Fruit fly (Drosophila melanogaster) whole organism, embryonic: ENCODE measurements around the gene gammaCOP.

Experiments used
- Adf1 ChIP-seq: fragments of 200-800 bp; sonication (Bioruptor generic); IDR thresholded peaks from 2 replicates; pipeline ENCODE4 v1.3.6; 2022; ENCODE audit warnings: missing biosample characterization, missing genetic modification characterization
- Bdp1 ChIP-seq: fragments of 200-800 bp; sonication (Bioruptor generic); optimal IDR thresholded peaks from 3 replicates; lab custom pipeline; 2016; ENCODE audit warnings: missing biosample characterization, missing genetic modification characterization
- CG10431 ChIP-seq: fragments of 200-800 bp; sonication (Bioruptor generic); optimal IDR thresholded peaks from 3 replicates; lab custom pipeline; 2018; ENCODE audit warnings: missing biosample characterization, mild to moderate bottlenecking, missing genetic modification characterization
- CG10462 ChIP-seq: fragments of 200-800 bp; sonication (Bioruptor generic); optimal IDR thresholded peaks from 2 replicates; lab custom pipeline; 2016; ENCODE audit warnings: missing biosample characterization, missing genetic modification characterization
- CG11504 ChIP-seq: fragments of 200-800 bp; sonication (Bioruptor generic); optimal IDR thresholded peaks from 3 replicates; lab custom pipeline; 2019; ENCODE audit warnings: missing biosample characterization, mild to moderate bottlenecking, missing genetic modification characterization, moderate library complexity
- CG12236 ChIP-seq: fragments of 200-800 bp; sonication (Bioruptor generic); optimal IDR thresholded peaks from 2 replicates; lab custom pipeline; 2016; ENCODE audit warnings: missing biosample characterization, missing genetic modification characterization
- CG13775 ChIP-seq: fragments of 200-800 bp; sonication (Bioruptor generic); optimal IDR thresholded peaks from 3 replicates; lab custom pipeline; 2017; ENCODE audit warnings: missing biosample characterization, mild to moderate bottlenecking, missing genetic modification characterization
- CG14667 ChIP-seq: fragments of 200-800 bp; sonication (Bioruptor generic); IDR thresholded peaks from 2 replicates; pipeline ENCODE4 v1.3.6; 2022; ENCODE audit warnings: missing biosample characterization, missing genetic modification characterization
- CG17328 ChIP-seq: fragments of 200-800 bp; sonication (Bioruptor generic); IDR thresholded peaks from 2 replicates; pipeline ENCODE4 v1.3.6; 2022; ENCODE audit warnings: missing biosample characterization, missing genetic modification characterization
- CG17385 ChIP-seq: fragments of 200-800 bp; sonication (Bioruptor generic); optimal IDR thresholded peaks from 3 replicates; lab custom pipeline; 2018; ENCODE audit warnings: missing biosample characterization, mild to moderate bottlenecking, missing genetic modification characterization
- CG17829 ChIP-seq: fragments of 200-800 bp; optimal IDR thresholded peaks from 2 replicates; lab custom pipeline; 2019; ENCODE audit warnings: missing biosample characterization, mild to moderate bottlenecking, missing genetic modification characterization, moderate library complexity
- CG18262 ChIP-seq: fragments of 200-800 bp; optimal IDR thresholded peaks from 3 replicates; lab custom pipeline; 2019; ENCODE audit warnings: missing biosample characterization, mild to moderate bottlenecking, missing genetic modification characterization, moderate library complexity
- CG18476 ChIP-seq: fragments of 200-800 bp; sonication (Bioruptor generic); optimal IDR thresholded peaks from 2 replicates; lab custom pipeline; 2016; ENCODE audit warnings: missing biosample characterization, mild to moderate bottlenecking, missing genetic modification characterization
- CG2678 ChIP-seq: fragments of 200-800 bp; sonication (Bioruptor generic); optimal IDR thresholded peaks from 3 replicates; lab custom pipeline; 2019; ENCODE audit warnings: missing biosample characterization, mild to moderate bottlenecking, missing genetic modification characterization, moderate library complexity
- CG2889 ChIP-seq: fragments of 200-800 bp; sonication (Bioruptor generic); IDR thresholded peaks from 3 replicates; pipeline ENCODE4 v1.3.6; 2022; ENCODE audit warnings: missing biosample characterization, missing genetic modification characterization
- CG33213 ChIP-seq: fragments of 200-800 bp; sonication (Bioruptor generic); optimal IDR thresholded peaks from 3 replicates; lab custom pipeline; 2016; ENCODE audit warnings: missing biosample characterization, missing genetic modification characterization
- CG34376 ChIP-seq: fragments of 200-800 bp; sonication (Bioruptor generic); optimal IDR thresholded peaks from 2 replicates; lab custom pipeline; 2018; ENCODE audit warnings: missing biosample characterization, mild to moderate bottlenecking, missing genetic modification characterization
- CG4707 ChIP-seq: fragments of 200-800 bp; sonication (Bioruptor generic); optimal IDR thresholded peaks from 2 replicates; lab custom pipeline; 2018; ENCODE audit warnings: missing biosample characterization, mild to moderate bottlenecking, missing genetic modification characterization, moderate library complexity
- CG4854 ChIP-seq: fragments of 200-800 bp; sonication (Bioruptor generic); optimal IDR thresholded peaks from 2 replicates; lab custom pipeline; 2016; ENCODE audit warnings: missing biosample characterization, missing genetic modification characterization, inconsistent platforms
- CG5953 ChIP-seq: fragments of 200-800 bp; sonication (Bioruptor generic); IDR thresholded peaks from 2 replicates; pipeline ENCODE4 v1.3.6; 2022; ENCODE audit warnings: missing biosample characterization, missing genetic modification characterization
- CG6254 ChIP-seq: fragments of 200-800 bp; sonication (Bioruptor generic); optimal IDR thresholded peaks from 3 replicates; lab custom pipeline; 2017; ENCODE audit warnings: mild to moderate bottlenecking, missing biosample characterization, missing genetic modification reagents, missing genetic modification characterization
- CG6272 ChIP-seq: fragments of 200-800 bp; sonication (Bioruptor generic); IDR thresholded peaks from 2 replicates; pipeline ENCODE4 v1.3.6; 2022; ENCODE audit warnings: missing biosample characterization, missing genetic modification characterization
- CG9215 ChIP-seq: fragments of 200-800 bp; sonication (Bioruptor generic); IDR thresholded peaks from 2 replicates; pipeline ENCODE4 v1.3.6; 2022; ENCODE audit warnings: missing biosample characterization, missing genetic modification characterization
- Mrtf ChIP-seq: fragments of 200-800 bp; sonication (Bioruptor generic); IDR thresholded peaks from 3 replicates; pipeline ENCODE4 v1.3.6; 2022; ENCODE audit warnings: missing biosample characterization, missing genetic modification characterization
- Side ChIP-seq: fragments of 200-800 bp; sonication (Bioruptor generic); optimal IDR thresholded peaks from 2 replicates; lab custom pipeline; 2016; ENCODE audit warnings: missing biosample characterization, missing genetic modification characterization
- Sox100B ChIP-seq: fragments of 200-800 bp; sonication (Bioruptor generic); optimal IDR thresholded peaks from 3 replicates; lab custom pipeline; 2018; ENCODE audit warnings: missing biosample characterization, mild to moderate bottlenecking, missing genetic modification characterization
- Sry-β ChIP-seq: fragments of 200-800 bp; sonication (Bioruptor generic); optimal IDR thresholded peaks from 2 replicates; lab custom pipeline; 2018; ENCODE audit warnings: missing biosample characterization, mild to moderate bottlenecking, missing genetic modification characterization, moderate library complexity
- Vsx1 ChIP-seq: fragments of 200-800 bp; sonication (Bioruptor generic); optimal IDR thresholded peaks from 2 replicates; lab custom pipeline; 2017; ENCODE audit warnings: missing biosample characterization, mild to moderate bottlenecking, missing genetic modification characterization, missing genetic modification reagents
- YL-1 ChIP-seq: fragments of 200-800 bp; sonication (Bioruptor generic); optimal IDR thresholded peaks from 3 replicates; lab custom pipeline; 2017; ENCODE audit warnings: missing biosample characterization, mild to moderate bottlenecking, missing genetic modification characterization
- az2 ChIP-seq: fragments of 200-800 bp; sonication (Bioruptor generic); optimal IDR thresholded peaks from 3 replicates; lab custom pipeline; 2016; ENCODE audit warnings: missing biosample characterization, missing genetic modification characterization
- bab2 ChIP-seq: fragments of 200-800 bp; sonication (Bioruptor generic); optimal IDR thresholded peaks from 2 replicates; lab custom pipeline; 2016; ENCODE audit warnings: missing biosample characterization, missing genetic modification characterization
- cato ChIP-seq: fragments of 200-800 bp; sonication (Bioruptor generic); optimal IDR thresholded peaks from 2 replicates; lab custom pipeline; 2016; ENCODE audit warnings: missing biosample characterization, missing genetic modification characterization, borderline replicate concordance
- caup ChIP-seq: fragments of 200-800 bp; sonication (Bioruptor generic); optimal IDR thresholded peaks from 3 replicates; lab custom pipeline; 2017; ENCODE audit warnings: missing biosample characterization, mild to moderate bottlenecking, missing genetic modification characterization, moderate library complexity; ENCODE audit not compliant: severe bottlenecking
- chinmo ChIP-seq: fragments of 200-800 bp; sonication (Bioruptor generic); IDR thresholded peaks from 4 replicates; pipeline ENCODE4 v1.3.6; 2022; ENCODE audit warnings: missing biosample characterization, missing genetic modification characterization; ENCODE audit not compliant: partially characterized antibody
- crp ChIP-seq, 2 experiments: fragments of 200-800 bp; sonication (Bioruptor generic); optimal IDR thresholded peaks; 2 replicates in 1 of 2; 3 replicates in 1 of 2; lab custom pipeline; 2017; ENCODE audit warnings: missing biosample characterization in 2 of 2, missing genetic modification characterization in 2 of 2, mild to moderate bottlenecking in 1 of 2, moderate library complexity in 1 of 2
- dysf ChIP-seq: fragments of 200-800 bp; sonication (Bioruptor generic); IDR thresholded peaks from 3 replicates; pipeline ENCODE4 v1.3.6; 2022; ENCODE audit warnings: missing biosample characterization, missing genetic modification characterization
- gcm ChIP-seq: fragments of 200-800 bp; sonication (Bioruptor generic); optimal IDR thresholded peaks from 2 replicates; lab custom pipeline; 2019; ENCODE audit warnings: missing biosample characterization, mild to moderate bottlenecking, missing genetic modification characterization, moderate library complexity
- hkb ChIP-seq, 2 experiments: fragments of 200-800 bp in 1 of 2; fragments of >200 bp in 1 of 2; sonication (Bioruptor generic) in 1 of 2; IDR thresholded peaks in 1 of 2; optimal IDR thresholded peaks in 1 of 2; 2 replicates each; pipeline versions ENCODE4 v1.3.6 to Lab custom; 2017 to 2022; ENCODE audit warnings: missing biosample characterization in 1 of 2, missing genetic modification characterization in 1 of 2
- jing ChIP-seq: fragments of 200-800 bp; sonication (Bioruptor generic); optimal IDR thresholded peaks from 2 replicates; lab custom pipeline; 2018; ENCODE audit warnings: missing biosample characterization, mild to moderate bottlenecking, missing genetic modification characterization
- kni ChIP-seq: fragments of 200-800 bp; sonication (Bioruptor generic); optimal IDR thresholded peaks from 3 replicates; lab custom pipeline; 2017; ENCODE audit warnings: mild to moderate bottlenecking, missing biosample characterization, missing genetic modification reagents, missing genetic modification characterization
- lola ChIP-seq, 3 experiments: fragments of >200 bp in 2 of 3; fragments of 200-800 bp in 1 of 3; sonication (Bioruptor generic) in 1 of 3; optimal IDR thresholded peaks; 2 replicates each; lab custom pipeline; 2017 to 2019; ENCODE audit warnings: missing biosample characterization in 3 of 3, missing genetic modification characterization in 3 of 3, mild to moderate bottlenecking in 1 of 3, moderate library complexity in 1 of 3
- maf-S ChIP-seq: fragments of 200-800 bp; sonication (Bioruptor generic); optimal IDR thresholded peaks from 2 replicates; lab custom pipeline; 2016; ENCODE audit warnings: missing biosample characterization, missing genetic modification characterization
- nerfin-1 ChIP-seq: fragments of 200-800 bp; sonication (Bioruptor generic); optimal IDR thresholded peaks from 3 replicates; lab custom pipeline; 2019; ENCODE audit warnings: missing biosample characterization, mild to moderate bottlenecking, missing genetic modification characterization, moderate library complexity
- pum ChIP-seq: fragments of 200-800 bp; sonication (Bioruptor generic); optimal IDR thresholded peaks from 2 replicates; lab custom pipeline; 2016; ENCODE audit warnings: missing biosample characterization, missing genetic modification characterization
- sna ChIP-seq: fragments of 200-800 bp; sonication (Bioruptor generic); IDR thresholded peaks from 2 replicates; pipeline ENCODE4 v1.3.6; 2022; ENCODE audit warnings: missing biosample characterization, missing genetic modification characterization; ENCODE audit not compliant: partially characterized antibody
- so ChIP-seq: fragments of 200-800 bp; sonication (Bioruptor generic); IDR thresholded peaks from 3 replicates; pipeline ENCODE4 v1.3.6; 2022; ENCODE audit warnings: missing biosample characterization, missing genetic modification characterization
- tio ChIP-seq: fragments of 200-800 bp; sonication (Bioruptor generic); optimal IDR thresholded peaks from 2 replicates; lab custom pipeline; 2017; ENCODE audit warnings: missing biosample characterization, missing genetic modification characterization, inconsistent platforms
- z ChIP-seq: fragments of 200-800 bp; sonication (Bioruptor generic); IDR thresholded peaks from 3 replicates; pipeline ENCODE4 v1.3.6; 2022; ENCODE audit warnings: missing biosample characterization, missing genetic modification characterization
- zfh1 ChIP-seq: fragments of 200-800 bp; sonication (Bioruptor generic); IDR thresholded peaks from 3 replicates; pipeline ENCODE4 v1.3.6; 2022; ENCODE audit warnings: missing biosample characterization, missing genetic modification characterization

The gammaCOP gene

DNA sequence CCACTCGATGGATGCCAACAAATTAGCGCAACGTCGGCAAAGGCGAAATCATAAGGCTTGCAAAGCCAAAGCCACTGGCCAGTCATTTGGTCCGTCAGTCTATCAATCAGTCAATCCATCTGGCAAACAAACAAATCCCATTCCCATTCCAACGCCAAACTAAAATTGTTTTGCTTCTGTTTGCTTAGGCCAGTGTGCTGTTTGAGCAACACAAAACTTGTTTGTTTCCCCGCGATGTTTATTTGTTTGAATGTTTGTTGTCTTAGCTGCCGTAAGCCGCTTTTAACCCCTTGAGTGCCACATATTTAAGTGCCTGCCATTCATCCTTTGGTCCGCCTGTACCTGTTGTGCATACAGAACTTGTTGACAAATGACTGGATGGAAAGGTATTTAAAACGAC is 21.0 kb upstream of the gammaCOP start (continued):
- TF ChIP-seq Vsx1 (peak; percentile 74), crp (GFP tag; optimal IDR thresholded peaks at IDR 0.05; lab: Kevin White, UChicago) (no peak), Side (GFP tag; lab: Kevin White, UChicago) (peak; percentile 69), caup (GFP tag; lab: Kevin White, UChicago) (peak; percentile 32), nerfin-1 (tag; lab: Kevin White, UChicago) (peak; percentile 58), sna (GFP tag; lab: Robert Waterston, UW) (no peak), CG17385 (GFP tag; lab: Kevin White, UChicago) (peak; percentile 21), CG10431 (GFP tag; lab: Kevin White, UChicago) (peak; percentile 2), Bdp1 (GFP tag; lab: Kevin White, UChicago) (peak; percentile 55), z (GFP tag; lab: Robert Waterston, UW) (peak; percentile 68; the same call in 2 of the 3 replicates), tio (peak; percentile 5), CG33213 (GFP tag; lab: Kevin White, UChicago) (peak; percentile 63), Sry-β (peak; percentile 48), CG6254 (GFP tag; lab: Kevin White, UChicago) (peak; percentile 62), CG4707 (GFP tag; lab: Kevin White, UChicago) (peak; percentile 76), CG13775 (GFP tag; lab: Kevin White, UChicago) (peak; percentile 45), dysf (no peak), kni (GFP tag; lab: Kevin White, UChicago) (peak; percentile 94), CG17328 (GFP tag; lab: Robert Waterston, UW) (peak; percentile 41; the same call in 1 of the 2 replicates), Mrtf (GFP tag; lab: Robert Waterston, UW) (no peak), hkb (optimal IDR thresholded peaks at IDR 0.05; lab: Kevin White, UChicago) (no peak), hkb (GFP tag; IDR thresholded peaks at IDR 0.05; lab: Robert Waterston, UW) (peak; percentile 32; the same call in 1 of the 2 replicates), Adf1 (no peak), CG2678 (peak; percentile 57), lola (GFP tag; optimal IDR thresholded peaks at IDR 0.05; lab: Kevin White, UChicago) (peak in 1 of 3 experiments; percentile 83), jing (no peak), az2 (GFP tag; lab: Kevin White, UChicago) (peak; percentile 18), CG6272 (GFP tag; lab: Robert Waterston, UW) (no peak), pum (GFP tag; lab: Kevin White, UChicago) (no peak), CG10462 (GFP tag; lab: Kevin White, UChicago) (peak; percentile 53), CG2889 (GFP tag; lab: Robert Waterston, UW) (no peak), cato (GFP tag; lab: Kevin White, UChicago) (peak; percentile 43), so (GFP tag; lab: Robert Waterston, UW) (peak; percentile 63; the same call in 2 of the 3 replicates), CG5953 (GFP tag; lab: Robert Waterston, UW) (no peak), bab2 (GFP tag; lab: Kevin White, UChicago) (peak; percentile 62), zfh1 (peak; percentile 78), CG14667 (GFP tag; lab: Robert Waterston, UW) (no peak), YL-1 (GFP tag; lab: Kevin White, UChicago) (peak; percentile 68), Sox100B (GFP tag; lab: Kevin White, UChicago) (peak; percentile 66), chinmo (GFP tag; lab: Robert Waterston, UW) (no peak), CG12236 (GFP tag; lab: Kevin White, UChicago) (peak; percentile 84), CG34376 (GFP tag; lab: Kevin White, UChicago) (no peak), CG9215 (GFP tag; lab: Robert Waterston, UW) (no peak), gcm (GFP tag; lab: Kevin White, UChicago) (peak; percentile 66), CG18476 (GFP tag; lab: Kevin White, UChicago) (peak; percentile 6), maf-S (GFP tag; lab: Kevin White, UChicago) (peak; percentile 12), CG4854 (no peak), CG17829 (tag; lab: Kevin White, UChicago) (peak; percentile 53), CG18262 (tag; lab: Kevin White, UChicago) (peak; percentile 78), CG11504 (tag; lab: Kevin White, UChicago) (no peak)
